Fruit fly (Drosophila melanogaster) whole organism, embryonic: ENCODE data around the gene CG43089.

Source experiments
- Blimp-1 ChIP-seq: fragments of 200-800 bp; sonication (Bioruptor generic); optimal IDR thresholded peaks from 3 replicates; lab custom pipeline; 2018; ENCODE audit warnings: missing biosample characterization, missing genetic modification characterization, mild to moderate bottlenecking, moderate library complexity, missing genetic modification reagents
- CG32767 ChIP-seq: fragments of 200-800 bp; sonication (Bioruptor generic); IDR thresholded peaks from 2 replicates; pipeline ENCODE4 v1.3.6; 2022; ENCODE audit warnings: missing biosample characterization, missing genetic modification characterization
- CG32772 ChIP-seq: fragments of 200-800 bp; sonication (Bioruptor generic); IDR thresholded peaks from 2 replicates; pipeline ENCODE4 v1.3.6; 2022; ENCODE audit warnings: missing biosample characterization, missing genetic modification characterization
- CG3726 ChIP-seq: fragments of 200-800 bp; sonication (Bioruptor generic); IDR thresholded peaks from 3 replicates; pipeline ENCODE4, ENCODE4 v1.3.6; 2022; ENCODE audit warnings: missing biosample characterization, missing genetic modification characterization
- CG7928 ChIP-seq: fragments of 200-800 bp; sonication (Bioruptor generic); optimal IDR thresholded peaks from 2 replicates; lab custom pipeline; 2017; ENCODE audit warnings: missing biosample characterization, mild to moderate bottlenecking, missing genetic modification characterization
- NC2β ChIP-seq: fragments of 200-800 bp; sonication (Bioruptor generic); optimal IDR thresholded peaks from 2 replicates; lab custom pipeline; 2016; ENCODE audit warnings: missing biosample characterization, missing genetic modification characterization
- al ChIP-seq: fragments of 200-800 bp; sonication (Bioruptor generic); IDR thresholded peaks from 2 replicates; pipeline ENCODE4 v1.3.6; 2022; ENCODE audit warnings: missing biosample characterization, missing genetic modification characterization
- corto ChIP-seq: fragments of 200-800 bp; sonication (Bioruptor generic); optimal IDR thresholded peaks from 2 replicates; lab custom pipeline; 2016; ENCODE audit warnings: missing biosample characterization, mild to moderate bottlenecking, missing genetic modification characterization, moderate library complexity
- gsb ChIP-seq: fragments of 200-800 bp; sonication (Bioruptor generic); IDR thresholded peaks from 2 replicates; pipeline ENCODE4 v1.3.6; 2022; ENCODE audit warnings: missing biosample characterization, missing genetic modification characterization
- ken ChIP-seq: fragments of 200-800 bp; sonication (Bioruptor generic); IDR thresholded peaks from 3 replicates; pipeline ENCODE4 v1.3.6; 2022; ENCODE audit warnings: missing biosample characterization, missing genetic modification characterization

dm6 chr3L:3702033-3702432 is 11.8 kb upstream of the CG43089 start:
- TF ChIP-seq CG32772 (GFP tag; lab: Robert Waterston, UW), result no peak
- no peak for TF ChIP-seq al (GFP tag; lab: Robert Waterston, UW)
- no peak for TF ChIP-seq CG7928
- TF ChIP-seq corto (GFP tag; lab: Kevin White, UChicago), result no peak
- no peak for TF ChIP-seq ken
- no peak for TF ChIP-seq CG3726
- TF ChIP-seq CG32767 (GFP tag; lab: Robert Waterston, UW), result no peak
- TF ChIP-seq Blimp-1 (GFP tag; lab: Kevin White, UChicago), result no peak
- TF ChIP-seq gsb (GFP tag; lab: Robert Waterston, UW), result no peak
- TF ChIP-seq NC2β (GFP tag; lab: Kevin White, UChicago), result no peak
